Fruit fly (Drosophila melanogaster): ENCODE measurements around the gene Obp73a.

dm6 chr3L:16935284-16935683, 8.9 kb upstream of the Obp73a start, which contains the start of gene CG11905:
- TF ChIP-seq psq (optimal IDR thresholded peaks at IDR 0.05), result no peak
- no peak for TF ChIP-seq pan (optimal IDR thresholded peaks at IDR 0.05)
- TF ChIP-seq usp (GFP tag; optimal IDR thresholded peaks at IDR 0.05), result no peak
- TF ChIP-seq Dll (optimal IDR thresholded peaks at IDR 0.05), result no peak
- TF ChIP-seq CG8478 (optimal IDR thresholded peaks at IDR 0.05), result no peak

Data from whole organism.